Fruit fly (Drosophila melanogaster) whole organism, wandering third instar larva: ENCODE data around the gene CG10984.

ENCODE experiments used
- CG32264 ChIP-seq: fragments of 200-800 bp; sonication (Bioruptor generic); optimal IDR thresholded peaks from 2 replicates; lab custom pipeline; 2016; ENCODE audit warnings: missing biosample characterization, missing genetic modification characterization
- OdsH ChIP-seq: fragments of 200-800 bp; sonication (Bioruptor generic); optimal IDR thresholded peaks from 2 replicates; lab custom pipeline; 2016; ENCODE audit warnings: missing biosample characterization, mild to moderate bottlenecking, missing genetic modification characterization
- Rel ChIP-seq, 2 experiments: fragments of 200-800 bp; sonication (Bioruptor generic) in 1 of 2; optimal IDR thresholded peaks; 2 replicates in 1 of 2; 3 replicates in 1 of 2; lab custom pipeline; 2016 to 2019; ENCODE audit warnings: mild to moderate bottlenecking in 2 of 2, missing biosample characterization in 2 of 2, missing genetic modification characterization in 2 of 2, moderate library complexity in 1 of 2
- dl ChIP-seq, 2 experiments: fragments of 175-275, 200-275 bp in 1 of 2; fragments of 200-275 bp in 1 of 2; sonication (Bioruptor generic); optimal IDR thresholded peaks; lab custom pipeline; 2018; ENCODE audit warnings: mild to moderate bottlenecking in 2 of 2, missing biosample characterization in 2 of 2, missing genetic modification characterization in 2 of 2, moderate library complexity in 2 of 2; ENCODE audit not compliant: partially characterized antibody in 2 of 2, insufficient read depth in 1 of 2
- foxo ChIP-seq, 2 experiments: fragments of 200-800 bp; sonication (Bioruptor generic); optimal IDR thresholded peaks; 2 replicates in 1 of 2; 3 replicates in 1 of 2; lab custom pipeline; 2016 to 2017; ENCODE audit warnings: missing biosample characterization in 2 of 2, missing genetic modification characterization in 2 of 2
- jim ChIP-seq: fragments of 175-275, 200-325 bp; sonication (Bioruptor generic); optimal IDR thresholded peaks from 2 replicates; lab custom pipeline; 2016; ENCODE audit warnings: missing biosample characterization, mild to moderate bottlenecking, missing genetic modification characterization
- pan ChIP-seq: fragments of >200 bp; optimal IDR thresholded peaks from 2 replicates; lab custom pipeline; 2017
- psq ChIP-seq: fragments of 200-800 bp; sonication (Bioruptor generic); optimal IDR thresholded peaks from 3 replicates; lab custom pipeline; 2017; ENCODE audit warnings: missing biosample characterization, mild to moderate bottlenecking, missing genetic modification characterization, moderate library complexity
- rgr ChIP-seq: fragments of 200-800 bp; sonication (Bioruptor generic); optimal IDR thresholded peaks from 3 replicates; lab custom pipeline; 2016; ENCODE audit warnings: missing biosample characterization, mild to moderate bottlenecking, missing genetic modification characterization

DNA sequence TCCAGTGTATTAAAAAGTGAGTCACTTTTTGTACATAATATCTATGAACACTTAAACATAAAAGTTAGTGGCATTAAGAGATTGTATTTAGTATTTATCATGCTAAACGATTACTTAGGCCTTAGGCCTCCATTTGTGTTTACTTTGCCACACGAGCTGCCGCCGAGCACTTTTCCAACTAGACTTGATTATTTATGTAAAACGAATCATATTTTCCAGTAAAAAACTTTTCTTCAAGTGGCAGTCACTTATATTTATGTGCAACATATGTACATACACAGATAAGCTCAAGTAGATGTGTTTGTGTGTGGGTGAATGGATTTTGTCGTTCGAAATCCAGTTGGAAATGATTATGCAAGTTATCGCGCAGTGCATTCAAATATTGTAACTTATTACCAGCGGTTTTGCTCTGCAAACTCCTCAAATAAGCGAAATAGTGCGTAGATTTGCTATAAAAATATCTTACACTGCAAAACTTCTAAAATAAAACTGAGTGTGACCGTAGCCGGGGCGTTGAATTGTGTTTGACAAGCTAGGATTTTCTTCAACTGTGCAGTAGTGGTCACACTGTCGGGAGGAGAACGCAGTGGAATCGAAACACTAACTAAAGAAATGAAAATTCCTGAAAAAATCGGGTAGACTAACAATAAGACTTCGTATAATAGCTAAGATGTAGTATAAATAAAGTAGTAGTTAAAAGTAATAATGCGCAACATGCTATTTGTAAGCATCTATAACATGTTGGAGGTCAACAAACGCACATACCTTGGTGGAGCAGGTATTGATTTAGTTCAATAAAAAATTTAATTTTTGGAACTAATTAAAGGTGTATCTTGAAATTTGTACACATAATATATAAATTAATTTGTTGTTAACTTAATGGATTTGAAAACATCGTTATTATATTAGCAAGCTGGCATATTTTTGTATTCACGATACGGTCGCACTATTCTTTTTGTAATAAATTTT lies at the start of gene CG10984, which contains the start of gene Klc:
- TF ChIP-seq OdsH (GFP tag; lab: Kevin White, UChicago) (peak; percentile 69), jim (GFP tag; lab: Kevin White, UChicago) (no peak), foxo (GFP tag; optimal IDR thresholded peaks at IDR 0.05; lab: Kevin White, UChicago) (no peak), psq (GFP tag; lab: Kevin White, UChicago) (peak; percentile 55), CG32264 (GFP tag; lab: Kevin White, UChicago) (peak; percentile 17), dl (GFP tag; optimal IDR thresholded peaks at IDR 0.05; lab: Kevin White, UChicago; ENCODE audit: insufficient read depth in 1 of 2, partially characterized antibody in 2 of 2) (no peak), rgr (peak; percentile 79), Rel (GFP tag; optimal IDR thresholded peaks at IDR 0.05; lab: Kevin White, UChicago) (no peak), Rel (tag; optimal IDR thresholded peaks at IDR 0.05; lab: Kevin White, UChicago) (no peak), pan (lab: Kevin White, UChicago) (no peak)
